Fruit fly (Drosophila melanogaster) whole organism, adult: ENCODE results near the gene mRpL51.

ENCODE experiments used
- CG11617 ChIP-seq: fragments of 200-800 bp; sonication (Bioruptor generic); optimal IDR thresholded peaks from 2 replicates; lab custom pipeline; 2017; ENCODE audit warnings: mild to moderate bottlenecking, missing biosample characterization, missing genetic modification reagents, missing genetic modification characterization
- CG12768 ChIP-seq: fragments of 200-800 bp; sonication (Bioruptor generic); optimal IDR thresholded peaks from 2 replicates; lab custom pipeline; 2017; ENCODE audit warnings: missing biosample characterization, missing genetic modification characterization, mild to moderate bottlenecking, moderate library complexity, missing genetic modification reagents
- CG14711 ChIP-seq: fragments of 200-800 bp; sonication (Bioruptor generic); optimal IDR thresholded peaks from 2 replicates; lab custom pipeline; 2018; ENCODE audit warnings: missing biosample characterization, mild to moderate bottlenecking, missing genetic modification characterization, moderate library complexity
- CG1620 ChIP-seq: fragments of 200-800 bp; sonication (Bioruptor generic); optimal IDR thresholded peaks from 2 replicates; lab custom pipeline; 2016; ENCODE audit warnings: missing biosample characterization, missing genetic modification characterization
- CG33017 ChIP-seq: fragments of 200-800 bp; sonication (Bioruptor generic); optimal IDR thresholded peaks from 2 replicates; lab custom pipeline; 2018; ENCODE audit warnings: missing biosample characterization, mild to moderate bottlenecking, missing genetic modification characterization, moderate library complexity
- CG5204 ChIP-seq: fragments of 200-800 bp; sonication (Bioruptor generic); optimal IDR thresholded peaks from 2 replicates; lab custom pipeline; 2016; ENCODE audit warnings: missing biosample characterization, missing genetic modification characterization
- CG7045 ChIP-seq: fragments of 200-800 bp; sonication (Bioruptor generic); optimal IDR thresholded peaks from 2 replicates; lab custom pipeline; 2017; ENCODE audit warnings: missing biosample characterization, mild to moderate bottlenecking, missing genetic modification characterization
- CG7101 ChIP-seq: fragments of 200-800 bp; sonication (Bioruptor generic); optimal IDR thresholded peaks from 2 replicates; lab custom pipeline; 2018; ENCODE audit warnings: missing biosample characterization, mild to moderate bottlenecking, missing genetic modification characterization, moderate library complexity
- Clk ChIP-seq: fragments of 200-800 bp; sonication (Bioruptor generic); optimal IDR thresholded peaks from 2 replicates; lab custom pipeline; 2017; ENCODE audit warnings: missing biosample characterization, missing genetic modification characterization
- Crg-1 ChIP-seq: fragments of 200-800 bp; sonication (Bioruptor generic); optimal IDR thresholded peaks from 2 replicates; lab custom pipeline; 2016; ENCODE audit warnings: missing biosample characterization, missing genetic modification characterization
- Hr96 ChIP-seq: fragments of 200-800 bp; sonication (Bioruptor generic); optimal IDR thresholded peaks from 2 replicates; lab custom pipeline; 2016; ENCODE audit warnings: missing biosample characterization, missing genetic modification characterization
- Mnt ChIP-seq: fragments of 200-800 bp; sonication (Bioruptor generic); optimal IDR thresholded peaks from 2 replicates; lab custom pipeline; 2016; ENCODE audit warnings: missing biosample characterization, mild to moderate bottlenecking, missing genetic modification characterization
- bab1 ChIP-seq: fragments of 200-800 bp; sonication (Bioruptor generic); optimal IDR thresholded peaks from 3 replicates; lab custom pipeline; 2019; ENCODE audit warnings: missing biosample characterization, mild to moderate bottlenecking, missing genetic modification characterization, moderate library complexity
- cic ChIP-seq: fragments of 200-800 bp; sonication (Bioruptor generic); optimal IDR thresholded peaks from 2 replicates; lab custom pipeline; 2017; ENCODE audit warnings: missing biosample characterization, mild to moderate bottlenecking, missing genetic modification characterization, moderate library complexity
- cnc ChIP-seq, 2 experiments: fragments of >200 bp; optimal IDR thresholded peaks; 2 replicates each; lab custom pipeline; 2017
- kay ChIP-seq: fragments of 200-800 bp; sonication (Bioruptor generic); peaks from one replicate; lab custom pipeline; 2016; ENCODE audit warnings: missing biosample characterization, missing genetic modification characterization, borderline replicate concordance
- ovo ChIP-seq: fragments of 200-800 bp; sonication (Bioruptor generic); optimal IDR thresholded peaks from 2 replicates; lab custom pipeline; 2016; ENCODE audit warnings: missing biosample characterization, missing genetic modification characterization
- pad ChIP-seq: fragments of 200-800 bp; sonication (Bioruptor generic); optimal IDR thresholded peaks from 3 replicates; lab custom pipeline; 2017; ENCODE audit warnings: missing biosample characterization, missing genetic modification characterization, mild to moderate bottlenecking, moderate library complexity, missing genetic modification reagents
- tj ChIP-seq: fragments of 200-800 bp; sonication (Bioruptor generic); optimal IDR thresholded peaks from 3 replicates; lab custom pipeline; 2017; ENCODE audit warnings: missing biosample characterization, mild to moderate bottlenecking, missing genetic modification characterization, moderate library complexity
- toe ChIP-seq: fragments of 200-800 bp; sonication (Bioruptor generic); optimal IDR thresholded peaks from 2 replicates; lab custom pipeline; 2016; ENCODE audit warnings: missing biosample characterization, missing genetic modification characterization

mRpL51 gene

dm6 chr2L:8522781-8523180 is 5.6 kb upstream of the mRpL51 start:
- TF ChIP-seq Crg-1 (GFP tag; lab: Kevin White, UChicago) (no peak), CG7101 (tag; lab: Kevin White, UChicago) (no peak), CG33017 (tag; lab: Kevin White, UChicago) (no peak), tj (no peak), Mnt (GFP tag; lab: Kevin White, UChicago) (no peak), Clk (GFP tag; lab: Kevin White, UChicago) (no peak), CG7045 (no peak), CG12768 (GFP tag; lab: Kevin White, UChicago) (no peak), toe (GFP tag; lab: Kevin White, UChicago) (no peak), pad (GFP tag; lab: Kevin White, UChicago) (no peak), CG5204 (GFP tag; lab: Kevin White, UChicago) (no peak), kay (GFP tag; lab: Kevin White, UChicago) (no peak), CG1620 (GFP tag; lab: Kevin White, UChicago) (no peak), cnc (optimal IDR thresholded peaks at IDR 0.05; lab: Kevin White, UChicago) (no peak)

dm6 chr2L:8521724-8522309 is 4.6 kb upstream of the mRpL51 start, which contains the start of gene Acer:
Gene Acer (plus strand): TSS chr2L:8521933.
- TF ChIP-seq CG12768 (GFP tag; lab: Kevin White, UChicago) (peak; percentile 2), bab1 (GFP tag; lab: Kevin White, UChicago) (peak; percentile 48), CG14711 (no peak), CG7101 (tag; lab: Kevin White, UChicago) (no peak), tj (peak; percentile 48), pad (GFP tag; lab: Kevin White, UChicago) (no peak), CG33017 (tag; lab: Kevin White, UChicago) (no peak), Crg-1 (GFP tag; lab: Kevin White, UChicago) (no peak), ovo (GFP tag; lab: Kevin White, UChicago) (peak; percentile 95), CG1620 (GFP tag; lab: Kevin White, UChicago) (no peak), Clk (GFP tag; lab: Kevin White, UChicago) (no peak), Hr96 (GFP tag; lab: Kevin White, UChicago) (no peak), CG11617 (GFP tag; lab: Kevin White, UChicago) (no peak), cnc (optimal IDR thresholded peaks at IDR 0.05; lab: Kevin White, UChicago) (no peak), cic (GFP tag; lab: Kevin White, UChicago) (peak; percentile 19), CG7045 (no peak), CG5204 (GFP tag; lab: Kevin White, UChicago) (no peak), Mnt (GFP tag; lab: Kevin White, UChicago) (peak; percentile 23), toe (GFP tag; lab: Kevin White, UChicago) (no peak), kay (GFP tag; lab: Kevin White, UChicago) (no peak)

dm6 chr2L:8519390-8519789 is 2.2 kb upstream of the mRpL51 start, which contains the start of gene Sgp:
Gene Sgp (plus strand): TSS chr2L:8519690.
- TF ChIP-seq CG12768 (GFP tag; lab: Kevin White, UChicago) (no peak), bab1 (GFP tag; lab: Kevin White, UChicago) (no peak), CG33017 (tag; lab: Kevin White, UChicago) (no peak), CG1620 (GFP tag; lab: Kevin White, UChicago) (no peak), Hr96 (GFP tag; lab: Kevin White, UChicago) (no peak), tj (no peak), Crg-1 (GFP tag; lab: Kevin White, UChicago) (no peak)

dm6 chr2L:8514748-8515147 is 2.4 kb downstream of the mRpL51 start, which contains the start of the genes CG13097 and PIG-U:
Gene CG13097 (minus strand): TSS chr2L:8514868.
Gene PIG-U (plus strand): TSS chr2L:8515096.
- TF ChIP-seq CG5204 (GFP tag; lab: Kevin White, UChicago) (no peak), kay (GFP tag; lab: Kevin White, UChicago) (no peak), CG7101 (tag; lab: Kevin White, UChicago) (peak; percentile 85), tj (peak; percentile 68), cic (GFP tag; lab: Kevin White, UChicago) (peak; percentile 46), pad (GFP tag; lab: Kevin White, UChicago) (peak; percentile 66), CG7045 (peak; percentile 71), toe (GFP tag; lab: Kevin White, UChicago) (peak; percentile 93), CG1620 (GFP tag; lab: Kevin White, UChicago) (peak; percentile 91), CG14711 (peak; percentile 81), Hr96 (GFP tag; lab: Kevin White, UChicago) (peak; percentile 87), Crg-1 (GFP tag; lab: Kevin White, UChicago) (peak; percentile 88), CG11617 (GFP tag; lab: Kevin White, UChicago) (peak; percentile 79), CG12768 (GFP tag; lab: Kevin White, UChicago) (peak; percentile 83), ovo (GFP tag; lab: Kevin White, UChicago) (peak; percentile 74), Clk (GFP tag; lab: Kevin White, UChicago) (peak; percentile 62), cnc (optimal IDR thresholded peaks at IDR 0.05; lab: Kevin White, UChicago) (no peak), Mnt (GFP tag; lab: Kevin White, UChicago) (peak; percentile 95), CG33017 (tag; lab: Kevin White, UChicago) (peak; percentile 66), bab1 (GFP tag; lab: Kevin White, UChicago) (peak; percentile 87)

dm6 chr2L:8511723-8512122 is 5.5 kb downstream of the mRpL51 start, which contains the start of gene CG13096:
Gene CG13096 (minus strand): TSS chr2L:8511866.
- no peak for TF ChIP-seq Clk (GFP tag; lab: Kevin White, UChicago)
- TF ChIP-seq Hr96 (GFP tag; lab: Kevin White, UChicago), result no peak
- TF ChIP-seq CG1620 (GFP tag; lab: Kevin White, UChicago), result peak; percentile 38
- no peak for TF ChIP-seq cnc (optimal IDR thresholded peaks at IDR 0.05; lab: Kevin White, UChicago)
- no peak for TF ChIP-seq CG12768 (GFP tag; lab: Kevin White, UChicago)
- TF ChIP-seq Mnt (GFP tag; lab: Kevin White, UChicago), result peak; percentile 100
- TF ChIP-seq CG7045, result no peak
- peak; percentile 80 for TF ChIP-seq bab1 (GFP tag; lab: Kevin White, UChicago)
- TF ChIP-seq ovo (GFP tag; lab: Kevin White, UChicago), result peak; percentile 53
- no peak for TF ChIP-seq toe (GFP tag; lab: Kevin White, UChicago)
- TF ChIP-seq CG33017 (tag; lab: Kevin White, UChicago), result no peak
- TF ChIP-seq Crg-1 (GFP tag; lab: Kevin White, UChicago), result peak; percentile 6
- TF ChIP-seq cic (GFP tag; lab: Kevin White, UChicago), result no peak
- peak; percentile 24 for TF ChIP-seq CG7101 (tag; lab: Kevin White, UChicago)
